Worm (Caenorhabditis elegans): Measurements from ENCODE around the gene C47D12.2.

DNA sequence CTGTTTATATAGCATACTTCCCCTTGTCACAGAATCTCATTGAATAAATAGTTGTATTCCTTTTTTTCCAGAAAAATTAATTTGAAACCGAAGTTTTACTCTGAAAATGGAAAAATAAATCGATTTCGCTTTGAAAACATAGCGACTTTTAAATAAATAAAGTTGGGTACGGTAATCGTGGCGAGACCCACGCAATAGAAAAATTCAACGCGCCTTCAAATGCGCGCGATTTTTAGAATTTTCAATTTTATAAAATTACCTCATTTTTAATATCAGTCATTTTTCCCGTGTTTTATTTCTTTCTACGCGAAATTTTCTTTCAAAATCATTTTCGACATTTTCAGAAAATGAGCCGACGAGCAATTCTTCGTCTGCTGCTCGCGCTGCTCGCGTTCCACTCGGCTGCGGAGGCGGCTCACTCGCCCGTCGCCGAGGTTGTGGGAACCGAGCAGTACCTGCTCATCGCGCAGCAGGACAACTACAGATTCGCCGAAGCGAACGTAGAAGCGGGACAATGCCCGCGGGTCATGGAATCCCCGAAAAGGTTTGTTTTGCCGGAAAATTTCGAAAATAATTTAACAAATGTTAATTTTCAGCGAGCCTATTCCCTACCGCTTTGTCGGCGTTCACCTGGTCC, 50.5 kb downstream of the C47D12.2 start, which contains the start of gene F13D12.5:
- no peak for TF ChIP-seq tab-1 (GFP tag; IDR thresholded peaks at IDR 0.05)
- TF ChIP-seq ref-1 (GFP tag; conservative IDR thresholded peaks at IDR 0.05), result no peak
- no peak for TF ChIP-seq ztf-23 (GFP tag; IDR thresholded peaks at IDR 0.05)
- no peak for TF ChIP-seq T22C8.4 (GFP tag; IDR thresholded peaks at IDR 0.05)

All from whole organism, midembryonic.